Worm (Caenorhabditis elegans) whole organism, early embryonic: ENCODE data around the gene mmcm-1.

Experiments used
- B0310.2 ChIP-seq: sonication (generic microtip); optimal IDR thresholded peaks from 2 replicates; lab custom pipeline; 2016; ENCODE audit warnings: mild to moderate bottlenecking, missing genetic modification characterization, missing compliant biosample characterization
- F13C5.2 ChIP-seq: sonication (generic microtip); optimal IDR thresholded peaks from 2 replicates; lab custom pipeline; 2017; ENCODE audit warnings: mild to moderate bottlenecking, missing genetic modification characterization, inconsistent platforms, missing compliant biosample characterization
- ama-1 ChIP-seq: fragments of 150-350 bp; optimal IDR thresholded peaks from 2 replicates; lab custom pipeline; 2014
- ceh-13 ChIP-seq: fragments of 200-800 bp; sonication (Bioruptor generic); optimal IDR thresholded peaks from 2 replicates; lab custom pipeline; 2018; ENCODE audit warnings: mild to moderate bottlenecking, missing genetic modification characterization, missing compliant biosample characterization
- ceh-36 ChIP-seq: sonication (generic microtip); optimal IDR thresholded peaks from 2 replicates; lab custom pipeline; 2016; ENCODE audit warnings: missing genetic modification characterization, inconsistent platforms, missing compliant biosample characterization
- ets-7 ChIP-seq: sonication (generic microtip); optimal IDR thresholded peaks from 2 replicates; lab custom pipeline; 2016; ENCODE audit warnings: missing genotype, missing genetic modification characterization, missing compliant biosample characterization
- hmbx-1 ChIP-seq: sonication (generic microtip); optimal IDR thresholded peaks from 2 replicates; lab custom pipeline; 2016; ENCODE audit warnings: mild to moderate bottlenecking, missing genetic modification characterization, missing compliant biosample characterization
- hmg-4 ChIP-seq: fragments of 200-800 bp; sonication (Bioruptor generic); optimal IDR thresholded peaks from 2 replicates; lab custom pipeline; 2018; ENCODE audit warnings: mild to moderate bottlenecking, missing genetic modification characterization, missing compliant biosample characterization
- scrt-1 ChIP-seq: fragments of 200-800 bp; sonication (Bioruptor generic); IDR thresholded peaks from 2 replicates; pipeline ENCODE4 v1.3.6; 2022; ENCODE audit warnings: missing genetic modification characterization, missing compliant biosample characterization
- tbx-11 ChIP-seq: fragments of 200-800 bp; sonication (Bioruptor generic); IDR thresholded peaks from 2 replicates; pipeline ENCODE4 v1.3.6; 2022; ENCODE audit warnings: missing genetic modification characterization, missing compliant biosample characterization
- tbx-37 ChIP-seq: fragments of 200-800 bp; sonication (Bioruptor generic); conservative IDR thresholded peaks from 2 replicates; pipeline ENCODE4 v1.3.6; 2022; ENCODE audit warnings: missing genetic modification reagents, missing genetic modification characterization, missing compliant biosample characterization

DNA sequence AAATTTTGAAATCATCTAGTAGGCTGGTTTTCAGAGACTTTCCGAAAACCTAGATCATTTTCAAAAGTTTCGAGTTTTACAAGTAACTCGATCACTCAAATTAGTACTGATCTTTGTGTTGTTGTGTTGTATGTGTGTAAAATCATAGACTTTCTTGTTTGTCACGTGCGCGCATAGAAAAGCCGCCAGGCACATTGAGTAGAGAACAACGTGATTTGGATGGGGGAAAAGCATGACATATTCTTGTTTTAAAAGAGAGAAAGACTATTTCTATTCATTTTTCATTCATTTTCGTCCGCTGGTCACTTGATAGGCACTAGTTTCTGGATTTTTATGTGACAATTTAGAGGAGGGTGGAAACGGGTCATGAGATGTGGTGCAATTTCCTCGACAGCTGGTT is 46.7 kb upstream of the mmcm-1 start:
- no peak for TF ChIP-seq scrt-1 (GFP tag; lab: Robert Waterston, UW)
- no peak for TF ChIP-seq tbx-37 (GFP tag; lab: Robert Waterston, UW)
- no peak for TF ChIP-seq ets-7
- TF ChIP-seq ceh-36 (tag; lab: Kevin White, UChicago): no peak
- no peak for TF ChIP-seq hmbx-1 (tag; lab: Kevin White, UChicago)
- TF ChIP-seq ceh-13 (GFP tag; lab: Kevin White, UChicago): no peak
- no peak for TF ChIP-seq hmg-4 (GFP tag; lab: Kevin White, UChicago)
- TF ChIP-seq ama-1: no peak
- TF ChIP-seq F13C5.2 (tag; lab: Kevin White, UChicago): no peak
- no peak for TF ChIP-seq tbx-11
- TF ChIP-seq B0310.2 (tag; lab: Kevin White, UChicago): no peak
